Fruit fly (Drosophila melanogaster) Kc167 (cell line): ENCODE measurements around the gene CG34433.

Experiments used
- Myc ChIP-seq: fragments of >200 bp; optimal IDR thresholded peaks from 2 replicates; lab custom pipeline; 2017; ENCODE audit warnings: missing external identifiers
- Sin3A ChIP-seq: fragments of >200 bp; optimal IDR thresholded peaks from 2 replicates; lab custom pipeline; 2018; ENCODE audit warnings: missing external identifiers
- h ChIP-seq: fragments of >200 bp; optimal IDR thresholded peaks from 3 replicates; lab custom pipeline; 2018; ENCODE audit warnings: missing external identifiers
- insv ChIP-seq: fragments of >200 bp; optimal IDR thresholded peaks from 3 replicates; lab custom pipeline; 2018; ENCODE audit warnings: missing external identifiers
- psq ChIP-seq: fragments of >200 bp; optimal IDR thresholded peaks from 2 replicates; lab custom pipeline; 2017; ENCODE audit warnings: missing external identifiers
- ttk ChIP-seq: sonication (Bioruptor generic); optimal IDR thresholded peaks from 2 replicates; lab custom pipeline; 2017; ENCODE audit warnings: missing external identifiers

CG34433 gene

dm6 chr3R:30649661-30650060 lies at the start of gene CG34433:
CG34433 (plus strand) TSS chr3R:30649961.
- TF ChIP-seq Sin3A (lab: Kevin White, UChicago): no peak
- no peak for TF ChIP-seq Myc
- TF ChIP-seq psq (lab: Kevin White, UChicago): no peak
- TF ChIP-seq insv: no peak
- no peak for TF ChIP-seq ttk (lab: Kevin White, UChicago)
- TF ChIP-seq h (lab: Kevin White, UChicago): no peak

- no peak for TF ChIP-seq insv
- no peak for TF ChIP-seq h (lab: Kevin White, UChicago)
- no peak for TF ChIP-seq Sin3A (lab: Kevin White, UChicago)
- TF ChIP-seq psq (lab: Kevin White, UChicago): peak; percentile 67
- no peak for TF ChIP-seq Myc
- no peak for TF ChIP-seq ttk (lab: Kevin White, UChicago)
Measured at dm6 chr3R:30600154-30601009, 49.4 kb upstream of the CG34433 start.

DNA sequence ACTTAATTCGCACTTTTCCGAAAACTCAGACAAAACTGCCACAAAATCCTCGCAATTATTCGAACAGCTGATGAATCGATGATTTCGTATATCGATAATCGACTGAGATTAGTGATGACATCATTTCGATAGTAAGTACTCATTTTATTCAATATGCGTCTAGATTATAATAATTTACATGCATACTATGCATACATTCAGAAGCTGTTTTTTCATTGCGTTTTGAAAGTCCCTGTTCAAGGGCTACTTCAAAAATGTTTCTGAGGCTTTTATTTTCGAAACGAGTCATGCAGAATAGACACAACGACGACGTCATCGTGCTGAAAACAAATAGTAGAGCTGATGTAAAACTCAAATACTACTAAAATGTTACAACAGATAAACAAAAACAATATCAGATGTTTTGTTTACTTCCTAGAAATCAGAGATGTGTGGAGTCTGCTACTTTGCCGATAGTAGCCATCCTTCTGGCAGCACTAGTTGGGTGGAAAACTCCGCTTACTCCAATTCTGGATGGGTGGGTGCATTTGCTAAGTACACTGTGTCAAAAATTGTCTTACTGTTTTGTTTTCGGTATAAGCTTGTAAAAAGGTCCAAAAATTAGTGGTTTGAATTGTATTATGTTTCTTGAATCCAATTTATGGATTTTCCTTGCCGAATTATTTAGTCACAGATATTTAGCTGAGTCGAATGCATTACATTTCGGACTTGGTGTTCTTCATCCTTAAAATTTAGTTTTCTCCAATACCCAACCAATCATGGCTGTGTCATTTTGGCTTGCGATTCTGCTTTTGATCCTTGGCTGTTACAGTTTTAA lies 48.1 kb upstream of the CG34433 start, which contains the start of the genes CG2246 and CG31021:
TSS of gene CG2246 (minus strand) at position 50 of the 817 bp plus-strand sequence.
TSS of gene CG31021 (plus strand) at position 767 of the 817 bp plus-strand sequence.
- TF ChIP-seq h (lab: Kevin White, UChicago) (no peak), ttk (lab: Kevin White, UChicago) (no peak), Sin3A (lab: Kevin White, UChicago) (no peak), Myc (no peak), insv (no peak), psq (lab: Kevin White, UChicago) (no peak)

DNA sequence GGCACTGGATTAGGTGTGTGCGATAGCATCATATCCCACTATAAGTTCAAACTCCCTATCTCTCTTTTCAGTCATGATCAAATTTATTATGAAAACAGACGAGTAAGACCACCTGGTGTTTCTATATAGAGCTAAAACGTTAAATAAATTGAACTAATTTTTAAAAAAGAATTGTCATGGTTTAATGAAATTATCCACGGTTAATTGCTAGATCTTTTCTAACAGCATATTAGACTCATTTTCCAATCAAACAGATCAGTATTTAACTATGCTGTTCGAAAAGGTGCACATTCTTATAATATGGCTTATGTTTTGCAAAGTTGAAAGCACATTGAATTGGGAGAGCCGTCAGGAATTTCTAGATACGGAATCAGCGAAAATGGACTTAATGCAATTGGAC lies 45.9 kb upstream of the CG34433 start, which contains the start of gene PH4alphaNE3:
TSS of gene PH4alphaNE3 (plus strand) at position 301 of the 400 bp plus-strand sequence.
- TF ChIP-seq h (lab: Kevin White, UChicago): no peak
- TF ChIP-seq psq (lab: Kevin White, UChicago): no peak
- TF ChIP-seq ttk (lab: Kevin White, UChicago): no peak
- no peak for TF ChIP-seq insv
- no peak for TF ChIP-seq Sin3A (lab: Kevin White, UChicago)
- TF ChIP-seq Myc: no peak

DNA sequence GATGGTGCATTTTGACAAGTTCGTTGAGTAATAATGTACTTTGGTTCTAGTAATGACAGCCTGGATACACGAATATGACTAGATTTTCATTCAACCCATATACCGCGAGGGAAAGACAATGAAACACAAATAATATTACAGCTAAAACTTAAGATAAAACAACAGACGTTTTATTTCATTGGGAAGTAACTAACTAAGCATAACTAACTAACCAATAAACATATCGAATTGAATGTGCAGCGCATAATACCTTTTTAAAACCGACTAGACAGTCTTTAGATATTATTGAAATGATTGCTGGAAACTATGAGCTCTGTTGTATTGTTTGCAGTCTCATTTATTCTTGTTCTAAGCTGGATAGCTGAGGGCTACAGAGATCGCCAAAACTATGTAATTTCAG lies 43.9 kb upstream of the CG34433 start, which contains the start of gene CG31016:
TSS of gene CG31016 (plus strand) at position 301 of the 400 bp plus-strand sequence.
- TF ChIP-seq psq (lab: Kevin White, UChicago) (no peak), h (lab: Kevin White, UChicago) (no peak), Myc (no peak), insv (no peak), Sin3A (lab: Kevin White, UChicago) (no peak), ttk (lab: Kevin White, UChicago) (no peak)

DNA sequence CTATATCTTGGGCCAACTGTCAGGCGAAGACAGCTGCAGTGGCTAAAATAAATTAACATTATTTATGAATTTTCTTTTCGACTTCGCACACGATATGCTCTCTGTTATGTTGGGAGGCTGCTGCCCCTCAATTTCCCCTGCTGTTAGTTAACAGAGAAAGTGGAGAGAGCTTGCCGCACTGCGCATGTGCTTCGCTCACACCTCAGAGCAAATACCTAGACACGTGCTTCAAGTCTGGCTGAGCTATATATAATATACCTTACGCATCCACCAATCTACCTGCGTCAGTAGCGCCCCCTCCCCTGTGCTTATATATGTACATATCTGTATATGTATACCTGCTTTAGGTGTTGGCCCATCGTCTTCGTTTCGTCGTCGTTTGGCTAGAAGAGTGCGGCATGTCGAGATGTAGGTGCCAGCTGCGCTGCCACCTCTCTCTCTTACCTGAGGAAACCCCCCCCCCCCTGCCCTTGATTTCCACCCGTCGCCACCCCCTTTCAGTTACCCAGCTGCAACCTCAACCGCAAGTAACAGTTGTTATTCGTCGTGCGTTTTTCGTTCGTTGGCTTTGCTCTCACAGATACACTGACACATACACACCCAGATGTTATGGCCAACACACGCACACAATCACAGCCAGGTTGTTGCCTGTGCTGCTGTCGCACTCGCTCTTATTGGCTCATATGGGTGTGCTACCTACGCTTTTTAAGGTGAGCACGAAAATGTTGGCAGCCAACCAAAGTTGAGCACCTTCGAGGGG lies 33.5 kb upstream of the CG34433 start:
- TF ChIP-seq Myc (no peak), h (lab: Kevin White, UChicago) (no peak), psq (lab: Kevin White, UChicago) (no peak), ttk (lab: Kevin White, UChicago) (no peak), insv (no peak), Sin3A (lab: Kevin White, UChicago) (no peak)

- TF ChIP-seq ttk (lab: Kevin White, UChicago) (no peak), insv (no peak), Sin3A (lab: Kevin White, UChicago) (no peak), psq (lab: Kevin White, UChicago) (no peak), Myc (no peak), h (lab: Kevin White, UChicago) (no peak)
Measured at dm6 chr3R:30617457-30617856, 32.3 kb upstream of the CG34433 start.

dm6 chr3R:30621806-30622205 lies 28.0 kb upstream of the CG34433 start, which contains the start of gene CG44954:
CG44954 (minus strand) TSS chr3R:30621906.
- TF ChIP-seq insv: no peak
- TF ChIP-seq h (lab: Kevin White, UChicago): no peak
- TF ChIP-seq ttk (lab: Kevin White, UChicago): no peak
- TF ChIP-seq psq (lab: Kevin White, UChicago): no peak
- TF ChIP-seq Myc: no peak
- no peak for TF ChIP-seq Sin3A (lab: Kevin White, UChicago)

DNA sequence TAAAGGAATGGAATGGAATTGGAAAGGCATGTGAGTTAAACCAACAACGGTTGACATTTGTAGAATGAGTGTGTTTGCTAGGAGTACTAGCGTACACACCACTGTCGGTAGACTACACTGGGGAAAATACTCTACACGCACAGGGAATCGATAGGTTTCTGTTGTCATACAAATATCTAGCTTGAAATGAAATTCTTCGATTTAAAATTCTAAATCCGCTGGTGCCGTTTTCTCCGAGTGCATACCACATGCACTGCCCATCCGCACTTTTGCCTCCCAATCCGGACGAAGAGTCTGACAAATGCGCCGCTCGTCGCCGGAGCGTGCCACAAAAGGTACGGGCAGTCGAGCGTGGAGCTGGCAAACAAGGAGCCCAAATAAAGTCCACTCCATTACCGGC lies 20.8 kb upstream of the CG34433 start, which contains the start of gene CG2267:
TSS of gene CG2267 (minus strand) at position 101 of the 400 bp plus-strand sequence.
- TF ChIP-seq insv: no peak
- TF ChIP-seq psq (lab: Kevin White, UChicago): no peak
- TF ChIP-seq h (lab: Kevin White, UChicago): no peak
- no peak for TF ChIP-seq Sin3A (lab: Kevin White, UChicago)
- no peak for TF ChIP-seq ttk (lab: Kevin White, UChicago)
- no peak for TF ChIP-seq Myc

DNA sequence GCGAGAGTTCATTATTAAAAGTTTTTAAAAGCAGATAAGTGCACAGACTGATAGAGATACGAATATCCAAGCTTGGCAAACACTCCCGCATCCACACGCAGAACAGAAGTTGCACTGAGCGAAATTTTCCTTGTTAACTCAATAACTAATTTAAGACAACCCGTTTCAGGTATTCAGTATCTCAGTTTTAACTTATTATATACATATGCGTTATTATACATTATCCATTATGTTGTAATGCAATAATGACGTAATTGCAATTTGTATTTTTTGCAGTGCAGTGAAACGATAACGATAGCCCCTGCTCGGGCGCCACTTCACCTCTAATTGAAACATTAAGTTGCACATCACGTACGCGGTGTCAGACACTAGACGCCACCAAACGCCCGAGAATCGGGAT lies 6.5 kb upstream of the CG34433 start:
- TF ChIP-seq ttk (lab: Kevin White, UChicago) (no peak), h (lab: Kevin White, UChicago) (no peak), Myc (no peak), Sin3A (lab: Kevin White, UChicago) (no peak), psq (lab: Kevin White, UChicago) (no peak), insv (no peak)

dm6 chr3R:30645780-30646179 lies 4.0 kb upstream of the CG34433 start, which contains the start of gene CG31013:
CG31013 (minus strand) TSS chr3R:30645880.
- TF ChIP-seq insv: no peak
- no peak for TF ChIP-seq ttk (lab: Kevin White, UChicago)
- no peak for TF ChIP-seq h (lab: Kevin White, UChicago)
- TF ChIP-seq Sin3A (lab: Kevin White, UChicago): no peak
- TF ChIP-seq Myc: no peak
- TF ChIP-seq psq (lab: Kevin White, UChicago): no peak
